Worm (Caenorhabditis elegans): ENCODE data around the gene set-8.

ce11 chrX:13419884-13420339, 26.6 kb upstream of the set-8 start, which contains the start of gene C29F7.3:
- no peak for TF ChIP-seq nhr-28 (tag; optimal IDR thresholded peaks at IDR 0.05)
- peak; percentile 70 for TF ChIP-seq unc-62 (GFP tag; optimal IDR thresholded peaks at IDR 0.05)
- TF ChIP-seq mep-1 (tag; optimal IDR thresholded peaks at IDR 0.05) = peak; percentile 15
- no peak for TF ChIP-seq nhr-76 (tag; optimal IDR thresholded peaks at IDR 0.05)
- TF ChIP-seq ceh-43 (GFP tag; optimal IDR thresholded peaks at IDR 0.05) = no peak
- TF ChIP-seq zip-8 (tag; optimal IDR thresholded peaks at IDR 0.05) = no peak
- peak; percentile 21 for TF ChIP-seq blmp-1 (tag; optimal IDR thresholded peaks at IDR 0.05)

Measured in whole organism, mixed stage, embryonic.